Fruit fly (Drosophila melanogaster) whole organism, embryonic: Measurements from ENCODE around the gene CG43319.

ENCODE experiments used
- ATbp ChIP-seq: fragments of 200-800 bp; sonication (Bioruptor generic); optimal IDR thresholded peaks from 2 replicates; lab custom pipeline; 2017; ENCODE audit warnings: missing biosample characterization, mild to moderate bottlenecking, missing genetic modification characterization, missing genetic modification reagents
- Ada2b ChIP-seq: fragments of 200-800 bp; sonication (Bioruptor generic); IDR thresholded peaks from 2 replicates; pipeline ENCODE4 v1.3.6; 2022; ENCODE audit warnings: missing biosample characterization, missing genetic modification characterization
- Aef1 ChIP-seq: fragments of 200-800 bp; sonication (Bioruptor generic); IDR thresholded peaks from 3 replicates; pipeline ENCODE4 v1.3.6; 2022; ENCODE audit warnings: missing biosample characterization, missing genetic modification characterization
- Bteb2 ChIP-seq: fragments of 200-800 bp; sonication (Bioruptor generic); optimal IDR thresholded peaks from 2 replicates; lab custom pipeline; 2016; ENCODE audit warnings: missing biosample characterization, missing genetic modification characterization
- CG1024 ChIP-seq: fragments of 200-800 bp; sonication (Bioruptor generic); IDR thresholded peaks from 2 replicates; pipeline ENCODE4 v1.3.6; 2022; ENCODE audit warnings: missing biosample characterization, missing genetic modification characterization
- CG10462 ChIP-seq: fragments of 200-800 bp; sonication (Bioruptor generic); optimal IDR thresholded peaks from 2 replicates; lab custom pipeline; 2016; ENCODE audit warnings: missing biosample characterization, missing genetic modification characterization
- CG11085 ChIP-seq: fragments of 200-800 bp; sonication (Bioruptor generic); IDR thresholded peaks from 2 replicates; pipeline ENCODE4 v1.3.6; 2022; ENCODE audit warnings: missing biosample characterization, missing genetic modification characterization
- CG13424 ChIP-seq: fragments of 200-800 bp; sonication (Bioruptor generic); optimal IDR thresholded peaks from 2 replicates; lab custom pipeline; 2019; ENCODE audit warnings: missing biosample characterization, mild to moderate bottlenecking, missing genetic modification characterization, moderate library complexity
- CG14050 ChIP-seq: fragments of 200-800 bp; sonication (Bioruptor generic); IDR thresholded peaks from 3 replicates; pipeline ENCODE4 v1.3.6; 2022; ENCODE audit warnings: missing biosample characterization, missing genetic modification characterization
- CG14667 ChIP-seq: fragments of 200-800 bp; sonication (Bioruptor generic); IDR thresholded peaks from 2 replicates; pipeline ENCODE4 v1.3.6; 2022; ENCODE audit warnings: missing biosample characterization, missing genetic modification characterization
- CG14710 ChIP-seq: fragments of 200-800 bp; sonication (Bioruptor generic); optimal IDR thresholded peaks from 3 replicates; lab custom pipeline; 2019; ENCODE audit warnings: missing biosample characterization, mild to moderate bottlenecking, missing genetic modification characterization, moderate library complexity
- CG15479 ChIP-seq: fragments of 200-800 bp; sonication (Bioruptor generic); optimal IDR thresholded peaks from 3 replicates; lab custom pipeline; 2019; ENCODE audit warnings: missing biosample characterization, mild to moderate bottlenecking, missing genetic modification characterization, moderate library complexity
- CG15514 ChIP-seq: fragments of 200-800 bp; sonication (Bioruptor generic); optimal IDR thresholded peaks from 3 replicates; lab custom pipeline; 2017; ENCODE audit warnings: missing biosample characterization, missing genetic modification characterization, mild to moderate bottlenecking, moderate library complexity, missing genetic modification reagents
- CG17186 ChIP-seq: fragments of 200-800 bp; sonication (Bioruptor generic); optimal IDR thresholded peaks from 3 replicates; lab custom pipeline; 2017; ENCODE audit warnings: missing biosample characterization, missing genetic modification reagents, missing genetic modification characterization
- CG2116 ChIP-seq: fragments of 200-800 bp; sonication (Bioruptor generic); optimal IDR thresholded peaks from 3 replicates; lab custom pipeline; 2018; ENCODE audit warnings: missing biosample characterization, mild to moderate bottlenecking, missing genetic modification characterization
- CG2199 ChIP-seq: fragments of 200-800 bp; sonication (Bioruptor generic); IDR thresholded peaks from 3 replicates; pipeline ENCODE4 v1.3.6; 2022; ENCODE audit warnings: missing biosample characterization, missing genetic modification characterization
- CG3726 ChIP-seq: fragments of 200-800 bp; sonication (Bioruptor generic); IDR thresholded peaks from 3 replicates; pipeline ENCODE4, ENCODE4 v1.3.6; 2022; ENCODE audit warnings: missing biosample characterization, missing genetic modification characterization
- CG4328 ChIP-seq: fragments of 200-800 bp; sonication (Bioruptor generic); optimal IDR thresholded peaks from 3 replicates; lab custom pipeline; 2017; ENCODE audit warnings: missing biosample characterization, missing genetic modification reagents, missing genetic modification characterization
- CG4730 ChIP-seq: fragments of 200-800 bp; sonication (Bioruptor generic); IDR thresholded peaks from 2 replicates; pipeline ENCODE4 v1.3.6; 2022; ENCODE audit warnings: missing biosample characterization, missing genetic modification characterization
- CG7372 ChIP-seq: fragments of 200-800 bp; sonication (Bioruptor generic); IDR thresholded peaks from 2 replicates; pipeline ENCODE4 v1.3.6; 2022; ENCODE audit warnings: missing biosample characterization, missing genetic modification characterization
- CG7786 ChIP-seq: fragments of 200-800 bp; sonication (Bioruptor generic); optimal IDR thresholded peaks from 2 replicates; lab custom pipeline; 2016; ENCODE audit warnings: missing biosample characterization, missing genetic modification characterization
- CG9817 ChIP-seq: fragments of 200-800 bp; sonication (Bioruptor generic); optimal IDR thresholded peaks from 2 replicates; lab custom pipeline; 2018; ENCODE audit warnings: missing biosample characterization, mild to moderate bottlenecking, missing genetic modification characterization, moderate library complexity
- Chrac-16 ChIP-seq: fragments of 200-800 bp; sonication (Bioruptor generic); optimal IDR thresholded peaks from 3 replicates; lab custom pipeline; 2016; ENCODE audit warnings: missing biosample characterization, missing genetic modification characterization
- CoRest ChIP-seq: fragments of 200-800 bp; sonication (Bioruptor generic); optimal IDR thresholded peaks from 3 replicates; lab custom pipeline; 2018; ENCODE audit warnings: missing biosample characterization, mild to moderate bottlenecking, missing genetic modification characterization, moderate library complexity
- Deaf1 ChIP-seq: fragments of 200-800 bp; optimal IDR thresholded peaks from 3 replicates; lab custom pipeline; 2019; ENCODE audit warnings: missing biosample characterization, mild to moderate bottlenecking, missing genetic modification characterization, moderate library complexity
- Dfd ChIP-seq, 2 experiments: fragments of >200 bp; optimal IDR thresholded peaks; 2 replicates each; lab custom pipeline; 2017; ENCODE audit warnings: missing biosample characterization in 2 of 2, missing genetic modification characterization in 2 of 2
- HHEX ChIP-seq: fragments of 200-800 bp; sonication (Bioruptor generic); optimal IDR thresholded peaks from 3 replicates; lab custom pipeline; 2017; ENCODE audit warnings: missing biosample characterization, mild to moderate bottlenecking, missing genetic modification characterization, missing genetic modification reagents
- HLH4C ChIP-seq: fragments of 200-800 bp; sonication (Bioruptor generic); IDR thresholded peaks from 3 replicates; pipeline ENCODE4 v1.3.6; 2022; ENCODE audit warnings: missing biosample characterization, missing genetic modification characterization; ENCODE audit not compliant: partially characterized antibody
- HmgD ChIP-seq: fragments of 200-800 bp; sonication (Bioruptor generic); optimal IDR thresholded peaks from 3 replicates; lab custom pipeline; 2016; ENCODE audit warnings: missing biosample characterization, missing genetic modification characterization
- Mad ChIP-seq: fragments of 200-800 bp; sonication (Bioruptor generic); optimal IDR thresholded peaks from 2 replicates; lab custom pipeline; 2016; ENCODE audit warnings: missing biosample characterization, missing genetic modification characterization
- Ravus ChIP-seq: fragments of 200-800 bp; sonication (Bioruptor generic); IDR thresholded peaks from 2 replicates; pipeline ENCODE4 v1.3.6; 2022; ENCODE audit warnings: missing biosample characterization, missing genetic modification characterization
- ac ChIP-seq: fragments of 200-800 bp; sonication (Bioruptor generic); optimal IDR thresholded peaks from 3 replicates; lab custom pipeline; 2017; ENCODE audit warnings: missing biosample characterization, mild to moderate bottlenecking, missing genetic modification characterization
- crol ChIP-seq: fragments of 200-800 bp; sonication (Bioruptor generic); IDR thresholded peaks from 2 replicates; pipeline ENCODE4 v1.3.6; 2022; ENCODE audit warnings: missing biosample characterization, missing genetic modification characterization
- da ChIP-seq: fragments of 200-800 bp; sonication (Bioruptor generic); optimal IDR thresholded peaks from 2 replicates; lab custom pipeline; 2016; ENCODE audit warnings: missing biosample characterization, missing genetic modification characterization
- gt ChIP-seq: fragments of 200-800 bp; sonication (Bioruptor generic); IDR thresholded peaks from 2 replicates; pipeline ENCODE4 v1.3.6; 2022; ENCODE audit warnings: missing biosample characterization, missing genetic modification characterization
- jigr1 ChIP-seq: fragments of 200-800 bp; sonication (Bioruptor generic); IDR thresholded peaks from 3 replicates; pipeline ENCODE4 v1.3.6; 2022; ENCODE audit warnings: missing biosample characterization, missing genetic modification characterization
- kay ChIP-seq: fragments of 200-800 bp; sonication (Bioruptor generic); optimal IDR thresholded peaks from 2 replicates; lab custom pipeline; 2016; ENCODE audit warnings: missing biosample characterization, missing genetic modification characterization
- kni ChIP-seq: fragments of 200-800 bp; sonication (Bioruptor generic); optimal IDR thresholded peaks from 3 replicates; lab custom pipeline; 2017; ENCODE audit warnings: mild to moderate bottlenecking, missing biosample characterization, missing genetic modification reagents, missing genetic modification characterization
- schlank ChIP-seq: fragments of 200-800 bp; sonication (Bioruptor generic); optimal IDR thresholded peaks from 2 replicates; lab custom pipeline; 2018; ENCODE audit warnings: missing biosample characterization, mild to moderate bottlenecking, missing genetic modification characterization
- sens ChIP-seq: fragments of 200-800 bp; sonication (Bioruptor generic); peaks from one replicate; lab custom pipeline; 2016; ENCODE audit warnings: missing biosample characterization, missing genetic modification characterization
- sim ChIP-seq: fragments of 200-800 bp; sonication (Bioruptor generic); IDR thresholded peaks from 2 replicates; pipeline ENCODE4 v1.3.6; 2022; ENCODE audit warnings: missing biosample characterization, missing genetic modification characterization
- sisA ChIP-seq: fragments of 200-800 bp; sonication (Bioruptor generic); IDR thresholded peaks from 2 replicates; pipeline ENCODE4 v1.3.6; 2022; ENCODE audit warnings: missing biosample characterization, missing genetic modification characterization
- sob ChIP-seq: fragments of 200-800 bp; sonication (Bioruptor generic); IDR thresholded peaks from 2 replicates; pipeline ENCODE4 v1.3.6; 2022; ENCODE audit warnings: missing biosample characterization, missing genetic modification characterization
- sug ChIP-seq: fragments of 200-800 bp; optimal IDR thresholded peaks from 2 replicates; lab custom pipeline; 2019; ENCODE audit warnings: missing biosample characterization, mild to moderate bottlenecking, missing genetic modification characterization, moderate library complexity
- tgo ChIP-seq: fragments of 200-800 bp; sonication (Bioruptor generic); IDR thresholded peaks from 3 replicates; pipeline ENCODE4 v1.3.6; 2022; ENCODE audit warnings: missing biosample characterization, missing genetic modification characterization
- vfl ChIP-seq: fragments of 200-800 bp; sonication (Bioruptor generic); optimal IDR thresholded peaks from 2 replicates; lab custom pipeline; 2016; ENCODE audit warnings: missing biosample characterization, missing genetic modification characterization

CG43319 gene

dm6 chr3R:27700229-27700573 lies 6.1 kb downstream of the CG43319 start, which contains the start of gene btz (continued):
- TF ChIP-seq Ada2b (GFP tag; lab: Robert Waterston, UW) = no peak
- TF ChIP-seq CoRest (tag; lab: Kevin White, UChicago) = no peak
- no peak for TF ChIP-seq sug (tag; lab: Kevin White, UChicago)
- TF ChIP-seq CG17186 (GFP tag; lab: Kevin White, UChicago) = peak; percentile 7
- TF ChIP-seq CG2116 (GFP tag; lab: Kevin White, UChicago) = peak; percentile 61
- no peak for TF ChIP-seq HHEX (GFP tag; lab: Kevin White, UChicago)
- TF ChIP-seq CG11085 (GFP tag; lab: Robert Waterston, UW) = no peak
- TF ChIP-seq CG1024 (GFP tag; lab: Robert Waterston, UW) = no peak
- TF ChIP-seq CG4730 = no peak
- no peak for TF ChIP-seq kni (GFP tag; lab: Kevin White, UChicago)
- TF ChIP-seq crol (GFP tag; lab: Robert Waterston, UW) = no peak
- TF ChIP-seq CG15479 (GFP tag; lab: Kevin White, UChicago) = no peak
- no peak for TF ChIP-seq sens (GFP tag; lab: Kevin White, UChicago)
- TF ChIP-seq CG7786 (GFP tag; lab: Kevin White, UChicago) = no peak
- TF ChIP-seq CG7372 (GFP tag; lab: Robert Waterston, UW) = no peak
- no peak for TF ChIP-seq schlank (tag; lab: Kevin White, UChicago)
- no peak for TF ChIP-seq CG14050 (GFP tag; lab: Robert Waterston, UW)
- no peak for TF ChIP-seq ac
- no peak for TF ChIP-seq Dfd (GFP tag; optimal IDR thresholded peaks at IDR 0.05; lab: Kevin White, UChicago)
- TF ChIP-seq CG15514 = peak; percentile 82
- no peak for TF ChIP-seq tgo (GFP tag; lab: Robert Waterston, UW)
- TF ChIP-seq gt (GFP tag; lab: Robert Waterston, UW) = no peak
- TF ChIP-seq Deaf1 (tag; lab: Kevin White, UChicago) = peak; percentile 34
- no peak for TF ChIP-seq sob (GFP tag; lab: Robert Waterston, UW)
- no peak for TF ChIP-seq sim (GFP tag; lab: Robert Waterston, UW)
- peak; percentile 49 for TF ChIP-seq CG14710 (tag; lab: Kevin White, UChicago)
- TF ChIP-seq sisA (GFP tag; lab: Robert Waterston, UW) = no peak
- no peak for TF ChIP-seq ATbp (GFP tag; lab: Kevin White, UChicago)
- no peak for TF ChIP-seq CG2199 (GFP tag; lab: Robert Waterston, UW)
- no peak for TF ChIP-seq CG14667 (GFP tag; lab: Robert Waterston, UW)
- TF ChIP-seq HmgD (GFP tag; lab: Kevin White, UChicago) = no peak
- TF ChIP-seq Aef1 (GFP tag; lab: Robert Waterston, UW) = no peak
- TF ChIP-seq CG9817 = no peak
- no peak for TF ChIP-seq Mad (GFP tag; lab: Kevin White, UChicago)
- TF ChIP-seq vfl (GFP tag; lab: Kevin White, UChicago) = no peak
- no peak for TF ChIP-seq da (GFP tag; lab: Kevin White, UChicago)
- TF ChIP-seq Bteb2 (GFP tag; lab: Kevin White, UChicago) = no peak
- no peak for TF ChIP-seq CG10462
- no peak for TF ChIP-seq CG3726 (GFP tag; lab: Robert Waterston, UW)
- TF ChIP-seq Chrac-16 = no peak
- no peak for TF ChIP-seq jigr1 (GFP tag; lab: Robert Waterston, UW)
- no peak for TF ChIP-seq kay (GFP tag; lab: Kevin White, UChicago)
- no peak for TF ChIP-seq CG4328
- peak; percentile 9 for TF ChIP-seq CG13424 (tag; lab: Kevin White, UChicago)
- TF ChIP-seq Ravus (GFP tag; lab: Robert Waterston, UW) = no peak
- TF ChIP-seq HLH4C = no peak
